Fruit fly (Drosophila melanogaster): ENCODE measurements around the gene Trm7-34.

The Trm7-34 gene

DNA sequence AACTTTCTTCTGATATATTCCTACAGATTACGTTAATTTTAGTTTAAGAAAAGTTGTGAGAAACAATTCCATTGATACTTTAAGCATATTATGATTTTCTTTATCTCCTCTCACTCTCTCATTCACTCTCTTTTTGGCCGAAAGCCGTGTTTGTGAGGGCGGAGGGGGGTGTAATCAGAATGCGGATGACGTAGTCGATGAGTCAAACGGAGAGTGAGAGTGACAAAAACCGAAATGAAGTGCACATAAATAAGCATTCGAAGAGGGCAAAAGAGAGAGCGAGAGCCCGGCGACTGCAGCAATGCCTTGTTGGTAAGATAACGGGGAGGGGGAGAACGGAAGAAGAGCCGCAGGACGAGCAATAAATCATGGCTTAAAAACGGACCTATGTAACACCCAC, 39.4 kb downstream of the Trm7-34 start:
- TF ChIP-seq fd85E (GFP tag; optimal IDR thresholded peaks at IDR 0.05) (no peak), Blimp-1 (GFP tag; optimal IDR thresholded peaks at IDR 0.05) (peak; percentile 92)

DNA sequence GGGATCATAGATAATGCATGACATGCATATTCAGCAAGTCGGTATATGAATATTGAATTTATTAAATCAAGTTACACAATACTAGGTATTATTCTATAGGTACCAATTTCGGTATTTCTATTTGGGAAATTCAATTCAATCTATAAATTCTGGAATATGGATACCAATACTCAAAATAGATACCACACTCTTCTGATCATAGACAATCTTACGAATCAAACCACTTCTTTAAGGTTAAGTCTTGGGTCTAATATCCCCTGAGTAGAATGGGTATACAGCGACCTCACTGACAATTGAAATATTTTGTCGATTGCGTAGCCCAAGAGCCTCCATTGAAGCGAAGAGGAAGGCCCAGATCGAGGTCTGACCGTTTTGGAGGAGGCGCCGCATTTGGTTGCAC, 40.9 kb downstream of the Trm7-34 start:
- TF ChIP-seq Hr39 (GFP tag; optimal IDR thresholded peaks at IDR 0.05) (peak; percentile 9), CG15336 (GFP tag; IDR thresholded peaks at IDR 0.05) (0 out of 2 replicates have a peak, but pooled peaks have one; percentile 32), CG8119 (GFP tag; IDR thresholded peaks at IDR 0.05) (peak; percentile 24; the same call in 1 of the 3 replicates), Hr4 (GFP tag; optimal IDR thresholded peaks at IDR 0.05) (peak; percentile 32), CG11294 (GFP tag; IDR thresholded peaks at IDR 0.05) (no peak), CG11762 (GFP tag; optimal IDR thresholded peaks at IDR 0.05; ENCODE audit: insufficient read depth) (no peak), Eip75B (GFP tag; optimal IDR thresholded peaks at IDR 0.05) (peak; percentile 10), CG32006 (GFP tag; optimal IDR thresholded peaks at IDR 0.05) (peak; percentile 44)

dm6 chr3R:21092036-21092435, 41.6 kb downstream of the Trm7-34 start:
- TF ChIP-seq CG8319 (GFP tag; optimal IDR thresholded peaks at IDR 0.05) (no peak), CG7368 (GFP tag; optimal IDR thresholded peaks at IDR 0.05) (no peak), ss (GFP tag; optimal IDR thresholded peaks at IDR 0.05) (no peak), Sox14 (GFP tag; optimal IDR thresholded peaks at IDR 0.05) (no peak), CG11294 (GFP tag; IDR thresholded peaks at IDR 0.05) (no peak), CG1621 (tag; optimal IDR thresholded peaks at IDR 0.05) (no peak), CG34406 (GFP tag; optimal IDR thresholded peaks at IDR 0.05) (no peak), OdsH (GFP tag; optimal IDR thresholded peaks at IDR 0.05) (no peak), pdm3 (GFP tag; optimal IDR thresholded peaks at IDR 0.05) (no peak), CG3919 (GFP tag; optimal IDR thresholded peaks at IDR 0.05) (no peak), salr (GFP tag; optimal IDR thresholded peaks at IDR 0.05) (no peak), CG6163 (GFP tag; IDR thresholded peaks at IDR 0.05) (no peak), CG8632 (GFP tag; optimal IDR thresholded peaks at IDR 0.05) (no peak), achi (GFP tag; optimal IDR thresholded peaks at IDR 0.05) (no peak), Sox15 (GFP tag; optimal IDR thresholded peaks at IDR 0.05) (no peak), CG6792 (GFP tag; optimal IDR thresholded peaks at IDR 0.05) (no peak), CG6808 (GFP tag; optimal IDR thresholded peaks at IDR 0.05) (no peak), svp (GFP tag) (no peak), net (GFP tag; optimal IDR thresholded peaks at IDR 0.05) (no peak)

DNA sequence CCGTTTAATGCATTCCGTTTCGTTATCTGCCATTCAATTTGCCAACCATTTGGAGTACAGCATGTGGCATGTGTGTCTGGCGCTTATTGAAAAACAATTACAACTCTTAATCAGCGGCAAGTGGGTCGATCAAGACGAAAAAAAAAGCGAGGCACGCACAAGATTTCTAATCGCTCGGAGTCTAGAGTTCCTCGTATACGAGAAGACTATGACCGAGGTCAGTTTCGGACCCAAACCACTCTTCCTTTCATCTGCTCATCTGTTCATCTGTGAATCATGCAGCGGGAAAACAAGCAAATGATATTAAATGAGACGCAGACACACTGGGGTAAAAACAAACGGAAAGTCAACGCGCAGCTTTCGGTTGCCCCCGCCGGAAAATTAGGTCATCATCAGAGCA, 42.2 kb downstream of the Trm7-34 start:
- TF ChIP-seq CG15336 (GFP tag; IDR thresholded peaks at IDR 0.05) (no peak), svp (GFP tag) (peak; percentile 62), Ets96B (tag; optimal IDR thresholded peaks at IDR 0.05) (no peak), CG6808 (GFP tag; optimal IDR thresholded peaks at IDR 0.05) (no peak), CG11762 (GFP tag; optimal IDR thresholded peaks at IDR 0.05; ENCODE audit: insufficient read depth) (no peak), Hr39 (GFP tag; optimal IDR thresholded peaks at IDR 0.05) (no peak)

DNA sequence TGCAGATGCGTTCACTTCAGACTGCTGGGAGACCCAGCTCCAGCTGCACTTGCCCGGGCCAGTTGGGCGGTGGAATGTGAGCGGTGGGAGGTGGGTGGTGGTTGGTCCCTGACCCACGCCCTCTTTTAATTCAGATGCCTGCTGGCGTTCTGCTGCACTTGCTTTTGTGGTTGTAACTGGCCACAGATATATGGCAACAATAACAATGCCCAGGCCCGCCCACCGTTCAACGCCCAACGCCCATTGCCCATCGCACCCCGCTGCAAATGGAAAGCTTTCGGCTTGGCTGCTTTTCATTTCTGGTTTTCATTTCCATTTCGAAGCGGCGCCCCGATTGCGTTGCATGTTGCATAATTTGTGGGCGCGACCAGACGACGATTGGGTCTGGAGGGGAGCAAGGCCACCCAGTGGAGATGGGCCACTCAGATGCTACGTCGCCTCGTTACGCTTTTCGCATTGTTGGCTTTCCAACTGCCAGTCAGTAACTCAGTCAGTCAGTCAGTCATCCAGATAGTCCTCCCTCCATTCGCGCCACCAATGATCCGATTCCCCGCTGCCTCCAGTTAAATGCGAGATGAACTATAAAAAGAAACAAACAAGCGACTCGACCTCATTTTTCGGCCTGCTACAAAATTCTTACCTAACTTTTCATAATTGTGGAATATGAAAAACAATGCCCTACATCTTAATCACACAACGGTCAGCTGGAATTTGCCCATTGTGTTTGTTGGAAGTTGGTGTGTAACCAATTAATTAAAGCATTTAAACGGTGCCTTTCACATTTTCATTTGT, 43.3 kb downstream of the Trm7-34 start:
- peak; percentile 23 for TF ChIP-seq Eip78C (GFP tag)
- no peak for TF ChIP-seq CG10669 (GFP tag; optimal IDR thresholded peaks at IDR 0.05)
- no peak for TF ChIP-seq CG8319 (GFP tag; optimal IDR thresholded peaks at IDR 0.05)
- TF ChIP-seq CG6808 (GFP tag; optimal IDR thresholded peaks at IDR 0.05), result no peak
- TF ChIP-seq vri (GFP tag; optimal IDR thresholded peaks at IDR 0.05), result no peak
- TF ChIP-seq CG6163 (GFP tag; IDR thresholded peaks at IDR 0.05), result no peak
- no peak for TF ChIP-seq pdm3 (GFP tag; optimal IDR thresholded peaks at IDR 0.05)
- TF ChIP-seq Sox14 (GFP tag; optimal IDR thresholded peaks at IDR 0.05), result no peak
- TF ChIP-seq CG4318 (GFP tag; optimal IDR thresholded peaks at IDR 0.05), result no peak
- TF ChIP-seq topi (GFP tag; optimal IDR thresholded peaks at IDR 0.05), result no peak
- TF ChIP-seq CG3032 (tag; optimal IDR thresholded peaks at IDR 0.05), result no peak
- peak; percentile 63 for TF ChIP-seq svp (GFP tag)
- no peak for TF ChIP-seq Hr38 (GFP tag; optimal IDR thresholded peaks at IDR 0.05)
- no peak for TF ChIP-seq fd85E (GFP tag; optimal IDR thresholded peaks at IDR 0.05)
- no peak for TF ChIP-seq CG11762 (GFP tag; optimal IDR thresholded peaks at IDR 0.05; ENCODE audit: insufficient read depth)
- no peak for TF ChIP-seq OdsH (GFP tag; optimal IDR thresholded peaks at IDR 0.05)

All from whole organism, prepupa.